Worm (Caenorhabditis elegans): Measurements from ENCODE around the gene vha-4.

ce11 chrII:7864892-7865291, 14.2 kb downstream of the vha-4 start:
- no peak for TF ChIP-seq nhr-28 (tag; optimal IDR thresholded peaks at IDR 0.05)
- no peak for TF ChIP-seq mab-5 (tag; optimal IDR thresholded peaks at IDR 0.05)
- no peak for TF ChIP-seq sptf-1 (tag; optimal IDR thresholded peaks at IDR 0.05)
- TF ChIP-seq nhr-76 (tag; optimal IDR thresholded peaks at IDR 0.05), result no peak
- TF ChIP-seq snpc-4 (tag; optimal IDR thresholded peaks at IDR 0.05), result no peak
- TF ChIP-seq mep-1 (tag; optimal IDR thresholded peaks at IDR 0.05), result no peak
- TF ChIP-seq lin-13 (tag; optimal IDR thresholded peaks at IDR 0.05), result no peak
- no peak for TF ChIP-seq unc-62 (GFP tag; optimal IDR thresholded peaks at IDR 0.05)

Data from whole organism, mixed stage, embryonic.